Fruit fly (Drosophila melanogaster) whole organism, embryonic: Measurements from ENCODE around the gene Parg.

ENCODE experiments used
- ATbp ChIP-seq: fragments of 200-800 bp; sonication (Bioruptor generic); optimal IDR thresholded peaks from 2 replicates; lab custom pipeline; 2017; ENCODE audit warnings: missing biosample characterization, mild to moderate bottlenecking, missing genetic modification characterization, missing genetic modification reagents
- Aef1 ChIP-seq: fragments of 200-800 bp; sonication (Bioruptor generic); IDR thresholded peaks from 3 replicates; pipeline ENCODE4 v1.3.6; 2022; ENCODE audit warnings: missing biosample characterization, missing genetic modification characterization
- Awh ChIP-seq: fragments of 200-800 bp; sonication (Bioruptor generic); IDR thresholded peaks from 2 replicates; pipeline ENCODE4, ENCODE4 v1.3.6; 2022; ENCODE audit warnings: missing biosample characterization, missing genetic modification characterization
- Bgb ChIP-seq: fragments of 200-800 bp; sonication (Bioruptor generic); IDR thresholded peaks from 2 replicates; pipeline ENCODE4 v1.3.6; 2022; ENCODE audit warnings: missing biosample characterization, missing genetic modification characterization; ENCODE audit not compliant: partially characterized antibody
- CG1024 ChIP-seq: fragments of 200-800 bp; sonication (Bioruptor generic); IDR thresholded peaks from 2 replicates; pipeline ENCODE4 v1.3.6; 2022; ENCODE audit warnings: missing biosample characterization, missing genetic modification characterization
- CG10274 ChIP-seq: fragments of 200-800 bp; sonication (Bioruptor generic); optimal IDR thresholded peaks from 3 replicates; lab custom pipeline; 2017; ENCODE audit warnings: missing biosample characterization, mild to moderate bottlenecking, missing genetic modification characterization
- CG10959 ChIP-seq: fragments of 200-800 bp; sonication (Bioruptor generic); IDR thresholded peaks from 2 replicates; pipeline ENCODE4 v1.3.6; 2022; ENCODE audit warnings: missing biosample characterization, missing genetic modification characterization
- CG11085 ChIP-seq: fragments of 200-800 bp; sonication (Bioruptor generic); IDR thresholded peaks from 2 replicates; pipeline ENCODE4 v1.3.6; 2022; ENCODE audit warnings: missing biosample characterization, missing genetic modification characterization
- CG12236 ChIP-seq: fragments of 200-800 bp; sonication (Bioruptor generic); optimal IDR thresholded peaks from 2 replicates; lab custom pipeline; 2016; ENCODE audit warnings: missing biosample characterization, missing genetic modification characterization
- CG13123 ChIP-seq: fragments of 200-800 bp; sonication (Bioruptor generic); optimal IDR thresholded peaks from 2 replicates; lab custom pipeline; 2016; ENCODE audit warnings: missing biosample characterization, missing genetic modification characterization
- CG13296 ChIP-seq: fragments of 200-800 bp; sonication (Bioruptor generic); optimal IDR thresholded peaks from 3 replicates; lab custom pipeline; 2018; ENCODE audit warnings: missing biosample characterization, mild to moderate bottlenecking, missing genetic modification characterization
- CG13424 ChIP-seq: fragments of 200-800 bp; sonication (Bioruptor generic); optimal IDR thresholded peaks from 2 replicates; lab custom pipeline; 2019; ENCODE audit warnings: missing biosample characterization, mild to moderate bottlenecking, missing genetic modification characterization, moderate library complexity
- CG14014 ChIP-seq: fragments of 200-800 bp; sonication (Bioruptor generic); IDR thresholded peaks from 2 replicates; pipeline ENCODE4 v1.3.6; 2022; ENCODE audit warnings: missing biosample characterization, missing genetic modification characterization
- CG15073 ChIP-seq: fragments of 200-800 bp; sonication (Bioruptor generic); optimal IDR thresholded peaks from 2 replicates; lab custom pipeline; 2016; ENCODE audit warnings: missing biosample characterization, missing genetic modification characterization
- CG1529 ChIP-seq: fragments of 200-800 bp; sonication (Bioruptor generic); optimal IDR thresholded peaks from 3 replicates; lab custom pipeline; 2018; ENCODE audit warnings: missing biosample characterization, missing genetic modification characterization
- CG1602 ChIP-seq: fragments of 200-800 bp; sonication (Bioruptor generic); optimal IDR thresholded peaks from 3 replicates; lab custom pipeline; 2016; ENCODE audit warnings: missing biosample characterization, missing genetic modification characterization
- CG18619 ChIP-seq: fragments of 200-800 bp; sonication (Bioruptor generic); optimal IDR thresholded peaks from 3 replicates; lab custom pipeline; 2017; ENCODE audit warnings: missing biosample characterization, mild to moderate bottlenecking, missing genetic modification characterization
- CG32532 ChIP-seq: fragments of 200-800 bp; sonication (Bioruptor generic); IDR thresholded peaks from 2 replicates; pipeline ENCODE4 v1.3.6; 2022; ENCODE audit warnings: missing biosample characterization, missing genetic modification characterization
- CG33557 ChIP-seq: fragments of 200-800 bp; sonication (Bioruptor generic); optimal IDR thresholded peaks from 2 replicates; lab custom pipeline; 2019; ENCODE audit warnings: missing biosample characterization, mild to moderate bottlenecking, missing genetic modification characterization, moderate library complexity
- CG3407 ChIP-seq: fragments of 200-800 bp; sonication (Bioruptor generic); optimal IDR thresholded peaks from 2 replicates; lab custom pipeline; 2018; ENCODE audit warnings: missing biosample characterization, mild to moderate bottlenecking, missing genetic modification characterization
- CG4730 ChIP-seq: fragments of 200-800 bp; sonication (Bioruptor generic); IDR thresholded peaks from 2 replicates; pipeline ENCODE4 v1.3.6; 2022; ENCODE audit warnings: missing biosample characterization, missing genetic modification characterization
- CG7357 ChIP-seq: fragments of 200-800 bp; sonication (Bioruptor generic); IDR thresholded peaks from 3 replicates; pipeline ENCODE4 v1.3.6; 2022; ENCODE audit warnings: missing biosample characterization, missing genetic modification characterization
- CG7556 ChIP-seq: fragments of 200-800 bp; sonication (Bioruptor generic); optimal IDR thresholded peaks from 2 replicates; lab custom pipeline; 2017; ENCODE audit warnings: missing biosample characterization, mild to moderate bottlenecking, missing genetic modification characterization
- CG7745 ChIP-seq: fragments of 200-800 bp; sonication (Bioruptor generic); optimal IDR thresholded peaks from 2 replicates; lab custom pipeline; 2018; ENCODE audit warnings: missing biosample characterization, mild to moderate bottlenecking, missing genetic modification characterization, moderate library complexity
- CG8281 ChIP-seq: fragments of 200-800 bp; sonication (Bioruptor generic); optimal IDR thresholded peaks from 2 replicates; lab custom pipeline; 2018; ENCODE audit warnings: missing biosample characterization, mild to moderate bottlenecking, missing genetic modification characterization, moderate library complexity
- CG8388 ChIP-seq: fragments of 200-800 bp; sonication (Bioruptor generic); optimal IDR thresholded peaks from 2 replicates; lab custom pipeline; 2019; ENCODE audit warnings: missing biosample characterization, mild to moderate bottlenecking, missing genetic modification characterization, moderate library complexity
- CG9817 ChIP-seq: fragments of 200-800 bp; sonication (Bioruptor generic); optimal IDR thresholded peaks from 2 replicates; lab custom pipeline; 2018; ENCODE audit warnings: missing biosample characterization, mild to moderate bottlenecking, missing genetic modification characterization, moderate library complexity
- Dbx ChIP-seq: fragments of 200-800 bp; sonication (Bioruptor generic); IDR thresholded peaks from 3 replicates; pipeline ENCODE4 v1.3.6; 2022; ENCODE audit warnings: missing biosample characterization, missing genetic modification characterization
- Gsc ChIP-seq: fragments of 200-800 bp; sonication (Bioruptor generic); IDR thresholded peaks from 2 replicates; pipeline ENCODE4 v1.3.6; 2022; ENCODE audit warnings: missing biosample characterization, missing genetic modification characterization
- Mad ChIP-seq: fragments of 200-800 bp; sonication (Bioruptor generic); optimal IDR thresholded peaks from 2 replicates; lab custom pipeline; 2016; ENCODE audit warnings: missing biosample characterization, missing genetic modification characterization
- NK7.1 ChIP-seq: fragments of 200-800 bp; sonication (Bioruptor generic); optimal IDR thresholded peaks from 3 replicates; lab custom pipeline; 2016; ENCODE audit warnings: missing biosample characterization, missing genetic modification characterization
- Pdp1 ChIP-seq, 2 experiments: fragments of 200-800 bp; sonication (Bioruptor generic); optimal IDR thresholded peaks; 3 replicates each; lab custom pipeline; 2016; ENCODE audit warnings: missing biosample characterization in 2 of 2, missing genetic modification characterization in 2 of 2, mild to moderate bottlenecking in 1 of 2, moderate library complexity in 1 of 2
- Rfx ChIP-seq: fragments of 200-800 bp; sonication (Bioruptor generic); IDR thresholded peaks from 2 replicates; pipeline ENCODE4 v1.3.6; 2022; ENCODE audit warnings: missing biosample characterization, missing genetic modification characterization
- amos ChIP-seq: fragments of 200-800 bp; sonication (Bioruptor generic); IDR thresholded peaks from 2 replicates; pipeline ENCODE4 v1.3.6; 2022; ENCODE audit warnings: missing biosample characterization, missing genetic modification characterization; ENCODE audit not compliant: partially characterized antibody
- cad ChIP-seq: fragments of >200 bp; optimal IDR thresholded peaks from 2 replicates; lab custom pipeline; 2017; ENCODE audit warnings: missing biosample characterization, missing genetic modification characterization
- cato ChIP-seq: fragments of 200-800 bp; sonication (Bioruptor generic); optimal IDR thresholded peaks from 2 replicates; lab custom pipeline; 2016; ENCODE audit warnings: missing biosample characterization, missing genetic modification characterization, borderline replicate concordance
- chif ChIP-seq, 2 experiments: fragments of 200-800 bp; sonication (Bioruptor generic); optimal IDR thresholded peaks; 3 replicates each; lab custom pipeline; 2016; ENCODE audit warnings: missing biosample characterization in 2 of 2, missing genetic modification characterization in 2 of 2
- dan ChIP-seq: fragments of 200-800 bp; sonication (Bioruptor generic); IDR thresholded peaks from 2 replicates; pipeline ENCODE4 v1.3.6; 2022; ENCODE audit warnings: missing biosample characterization, missing genetic modification characterization
- dimm ChIP-seq: fragments of 200-800 bp; sonication (Bioruptor generic); IDR thresholded peaks from 2 replicates; pipeline ENCODE4 v1.3.6; 2022; ENCODE audit warnings: missing biosample characterization, missing genetic modification characterization
- ewg ChIP-seq: fragments of 200-800 bp; sonication (Bioruptor generic); optimal IDR thresholded peaks from 3 replicates; lab custom pipeline; 2017; ENCODE audit warnings: mild to moderate bottlenecking, missing biosample characterization, missing genetic modification reagents, missing genetic modification characterization
- fd96Cb ChIP-seq: fragments of 200-800 bp; sonication (Bioruptor generic); optimal IDR thresholded peaks from 2 replicates; lab custom pipeline; 2018; ENCODE audit warnings: missing biosample characterization, mild to moderate bottlenecking, missing genetic modification characterization, moderate library complexity
- gt ChIP-seq: fragments of 200-800 bp; sonication (Bioruptor generic); IDR thresholded peaks from 2 replicates; pipeline ENCODE4 v1.3.6; 2022; ENCODE audit warnings: missing biosample characterization, missing genetic modification characterization
- klu ChIP-seq: fragments of 200-800 bp; sonication (Bioruptor generic); IDR thresholded peaks from 2 replicates; pipeline ENCODE4 v1.3.6; 2022; ENCODE audit warnings: missing biosample characterization, missing genetic modification characterization
- run ChIP-seq: fragments of 200-800 bp; sonication (Bioruptor generic); optimal IDR thresholded peaks from 3 replicates; lab custom pipeline; 2018; ENCODE audit warnings: missing biosample characterization, mild to moderate bottlenecking, missing genetic modification characterization
- sd ChIP-seq: fragments of 200-800 bp; sonication (Bioruptor generic); optimal IDR thresholded peaks from 3 replicates; lab custom pipeline; 2018; ENCODE audit warnings: missing biosample characterization, mild to moderate bottlenecking, missing genetic modification characterization, moderate library complexity
- slou ChIP-seq: fragments of 200-800 bp; sonication (Bioruptor generic); optimal IDR thresholded peaks from 3 replicates; lab custom pipeline; 2016; ENCODE audit warnings: missing biosample characterization, missing genetic modification characterization
- slp2 ChIP-seq: fragments of 200-800 bp; sonication (Bioruptor generic); optimal IDR thresholded peaks from 2 replicates; lab custom pipeline; 2016; ENCODE audit warnings: missing biosample characterization, missing genetic modification characterization
- sqz ChIP-seq: fragments of 200-800 bp; sonication (Bioruptor generic); optimal IDR thresholded peaks from 3 replicates; lab custom pipeline; 2018; ENCODE audit warnings: missing biosample characterization, mild to moderate bottlenecking, missing genetic modification characterization
- vfl ChIP-seq: fragments of 200-800 bp; sonication (Bioruptor generic); optimal IDR thresholded peaks from 2 replicates; lab custom pipeline; 2016; ENCODE audit warnings: missing biosample characterization, missing genetic modification characterization
- zf30C ChIP-seq: fragments of 200-800 bp; sonication (Bioruptor generic); optimal IDR thresholded peaks from 3 replicates; lab custom pipeline; 2018; ENCODE audit warnings: missing biosample characterization, mild to moderate bottlenecking, missing genetic modification characterization

Parg gene

dm6 chrX:3687837-3688375 is 16.6 kb upstream of the Parg start (continued):
- TF ChIP-seq dimm (no peak), zf30C (GFP tag; lab: Kevin White, UChicago) (no peak), CG8281 (tag; lab: Kevin White, UChicago) (no peak), CG7357 (GFP tag; lab: Robert Waterston, UW) (peak; percentile 26; the same call in 1 of the 3 replicates), CG7556 (GFP tag; lab: Kevin White, UChicago) (peak; percentile 62), CG4730 (GFP tag; lab: Robert Waterston, UW) (0 out of 2 replicates have a peak, but pooled peaks have one; percentile 7), CG15073 (GFP tag; lab: Kevin White, UChicago) (no peak), run (no peak), Aef1 (GFP tag; lab: Robert Waterston, UW) (0 out of 3 replicates have a peak, but pooled peaks have one; percentile 19), cato (GFP tag; lab: Kevin White, UChicago) (no peak), CG10959 (GFP tag; lab: Robert Waterston, UW) (0 out of 2 replicates have a peak, but pooled peaks have one; percentile 37), CG12236 (peak; percentile 24), CG13424 (tag; lab: Kevin White, UChicago) (peak; percentile 50), Bgb (GFP tag; lab: Robert Waterston, UW) (no peak), CG18619 (GFP tag; lab: Kevin White, UChicago) (peak; percentile 33), sd (tag; lab: Kevin White, UChicago) (no peak), CG33557 (GFP tag; lab: Kevin White, UChicago) (no peak), Gsc (GFP tag; lab: Robert Waterston, UW) (no peak), CG1602 (peak; percentile 55), sqz (GFP tag; lab: Kevin White, UChicago) (peak; percentile 50), CG3407 (GFP tag; lab: Kevin White, UChicago) (peak; percentile 45), CG1024 (GFP tag; lab: Robert Waterston, UW) (peak; percentile 32; the same call in 1 of the 2 replicates), Pdp1 (GFP tag; optimal IDR thresholded peaks at IDR 0.05; lab: Kevin White, UChicago) (peak; percentile 44 to 56), CG11085 (GFP tag; lab: Robert Waterston, UW) (no peak), ATbp (peak; percentile 58), Rfx (GFP tag; lab: Robert Waterston, UW) (peak; percentile 61), CG13296 (GFP tag; lab: Kevin White, UChicago) (no peak), CG14014 (GFP tag; lab: Robert Waterston, UW) (0 out of 2 replicates have a peak, but pooled peaks have one; percentile 54), cad (no peak), Mad (GFP tag; lab: Kevin White, UChicago) (peak; percentile 12), vfl (GFP tag; lab: Kevin White, UChicago) (no peak), CG13123 (GFP tag; lab: Kevin White, UChicago) (peak; percentile 18), amos (GFP tag; lab: Robert Waterston, UW) (no peak), CG10274 (GFP tag; lab: Kevin White, UChicago) (peak; percentile 11), NK7.1 (GFP tag; lab: Kevin White, UChicago) (no peak), dan (GFP tag; lab: Robert Waterston, UW) (no peak), Awh (GFP tag; lab: Robert Waterston, UW) (0 out of 2 replicates have a peak, but pooled peaks have one; percentile 22), CG8388 (peak; percentile 70), fd96Cb (peak; percentile 74), CG1529 (GFP tag; lab: Kevin White, UChicago) (peak; percentile 57), gt (no peak), CG9817 (no peak), klu (GFP tag; lab: Robert Waterston, UW) (0 out of 2 replicates have a peak, but pooled peaks have one; percentile 16), CG7745 (tag; lab: Kevin White, UChicago) (no peak), slp2 (peak; percentile 54), slou (GFP tag; lab: Kevin White, UChicago) (no peak), chif (GFP tag; optimal IDR thresholded peaks at IDR 0.05; lab: Kevin White, UChicago) (peak; percentile 49 to 74), ewg (GFP tag; lab: Kevin White, UChicago) (peak; percentile 75), CG32532 (GFP tag; lab: Robert Waterston, UW) (peak; percentile 71), Dbx (no peak)
